Fruit fly (Drosophila melanogaster) whole organism, embryonic: ENCODE data around the gene Obp73a.
A peak's percentile ranks its signal among the peaks of the same experiment; 100 is the strongest.
"Not testable (repeated sequence)": the region's sequence is repeated elsewhere in the genome, so short reads cannot be mapped to it uniquely, and the experiment has no call there.

Experiments
- Abd-B ChIP-seq: fragments of 200-800 bp; sonication (Bioruptor generic); optimal IDR thresholded peaks from 2 replicates; lab custom pipeline; 2018; ENCODE audit warnings: missing biosample characterization, mild to moderate bottlenecking, missing genetic modification characterization, moderate library complexity
- CG10366 ChIP-seq: fragments of 200-800 bp; sonication (Bioruptor generic); IDR thresholded peaks from 2 replicates; pipeline ENCODE4 v1.3.6; 2022; ENCODE audit warnings: missing biosample characterization, missing genetic modification characterization
- CG11723 ChIP-seq: fragments of 200-800 bp; sonication (Bioruptor generic); optimal IDR thresholded peaks from 2 replicates; lab custom pipeline; 2017; ENCODE audit warnings: missing biosample characterization, mild to moderate bottlenecking, missing genetic modification characterization
- CG1233 ChIP-seq: fragments of 200-800 bp; sonication (Bioruptor generic); optimal IDR thresholded peaks from 4 replicates; lab custom pipeline; 2018; ENCODE audit warnings: missing biosample characterization, mild to moderate bottlenecking, missing genetic modification characterization
- CG12659 ChIP-seq: fragments of 200-800 bp; sonication (Bioruptor generic); optimal IDR thresholded peaks from 3 replicates; lab custom pipeline; 2017; ENCODE audit warnings: mild to moderate bottlenecking, missing biosample characterization, missing genetic modification reagents, missing genetic modification characterization
- CG14014 ChIP-seq: fragments of 200-800 bp; sonication (Bioruptor generic); IDR thresholded peaks from 2 replicates; pipeline ENCODE4 v1.3.6; 2022; ENCODE audit warnings: missing biosample characterization, missing genetic modification characterization
- CG15011 ChIP-seq: fragments of 200-800 bp; sonication (Bioruptor generic); optimal IDR thresholded peaks from 3 replicates; lab custom pipeline; 2018; ENCODE audit warnings: missing biosample characterization, mild to moderate bottlenecking, missing genetic modification characterization
- CG1602 ChIP-seq: fragments of 200-800 bp; sonication (Bioruptor generic); optimal IDR thresholded peaks from 3 replicates; lab custom pipeline; 2016; ENCODE audit warnings: missing biosample characterization, missing genetic modification characterization
- CG16863 ChIP-seq: fragments of 200-800 bp; sonication (Bioruptor generic); optimal IDR thresholded peaks from 3 replicates; lab custom pipeline; 2016; ENCODE audit warnings: missing biosample characterization, missing genetic modification characterization
- CG17359 ChIP-seq: fragments of 200-800 bp; sonication (Bioruptor generic); optimal IDR thresholded peaks from 3 replicates; lab custom pipeline; 2018; ENCODE audit warnings: missing biosample characterization, mild to moderate bottlenecking, missing genetic modification characterization, moderate library complexity
- CG18262 ChIP-seq: fragments of 200-800 bp; optimal IDR thresholded peaks from 3 replicates; lab custom pipeline; 2019; ENCODE audit warnings: missing biosample characterization, mild to moderate bottlenecking, missing genetic modification characterization, moderate library complexity
- CG31441 ChIP-seq: fragments of 200-800 bp; sonication (Bioruptor generic); IDR thresholded peaks from 2 replicates; pipeline ENCODE4 v1.3.6; 2022; ENCODE audit warnings: missing biosample characterization, missing genetic modification characterization
- CG33557 ChIP-seq: fragments of 200-800 bp; sonication (Bioruptor generic); optimal IDR thresholded peaks from 2 replicates; lab custom pipeline; 2019; ENCODE audit warnings: missing biosample characterization, mild to moderate bottlenecking, missing genetic modification characterization, moderate library complexity
- CG34224 ChIP-seq: fragments of 200-800 bp; sonication (Bioruptor generic); IDR thresholded peaks from 3 replicates; pipeline ENCODE4 v1.3.6; 2022; ENCODE audit warnings: missing biosample characterization, missing genetic modification characterization; ENCODE audit not compliant: partially characterized antibody
- CG3838 ChIP-seq: fragments of 200-800 bp; sonication (Bioruptor generic); optimal IDR thresholded peaks from 3 replicates; lab custom pipeline; 2016; ENCODE audit warnings: missing biosample characterization, missing genetic modification characterization
- CG3995 ChIP-seq: fragments of 200-800 bp; sonication (Bioruptor generic); optimal IDR thresholded peaks from 3 replicates; lab custom pipeline; 2016; ENCODE audit warnings: missing biosample characterization, missing genetic modification characterization
- CG4360 ChIP-seq: fragments of 200-800 bp; sonication (Bioruptor generic); IDR thresholded peaks from 2 replicates; pipeline ENCODE4 v1.3.6; 2022; ENCODE audit warnings: missing biosample characterization, missing genetic modification characterization
- CG4424 ChIP-seq: fragments of 200-800 bp; sonication (Bioruptor generic); optimal IDR thresholded peaks from 3 replicates; lab custom pipeline; 2016; ENCODE audit warnings: missing biosample characterization, missing genetic modification characterization
- CG6689 ChIP-seq: fragments of 200-800 bp; sonication (Bioruptor generic); IDR thresholded peaks from 2 replicates; pipeline ENCODE4 v1.3.6; 2022; ENCODE audit warnings: missing biosample characterization, missing genetic modification characterization
- CG6791 ChIP-seq: fragments of 200-800 bp; sonication (Bioruptor generic); IDR thresholded peaks from 3 replicates; pipeline ENCODE4 v1.3.6; 2022; ENCODE audit warnings: missing biosample characterization, missing genetic modification characterization; ENCODE audit not compliant: partially characterized antibody
- CG7556 ChIP-seq: fragments of 200-800 bp; sonication (Bioruptor generic); optimal IDR thresholded peaks from 2 replicates; lab custom pipeline; 2017; ENCODE audit warnings: missing biosample characterization, mild to moderate bottlenecking, missing genetic modification characterization
- CG8359 ChIP-seq: fragments of 200-800 bp; sonication (Bioruptor generic); optimal IDR thresholded peaks from 2 replicates; lab custom pipeline; 2017; ENCODE audit warnings: missing biosample characterization, mild to moderate bottlenecking, missing genetic modification characterization, borderline replicate concordance
- CG8924 ChIP-seq: fragments of 200-800 bp; optimal IDR thresholded peaks from 3 replicates; lab custom pipeline; 2019; ENCODE audit warnings: missing biosample characterization, mild to moderate bottlenecking, missing genetic modification characterization, moderate library complexity
- CTCF ChIP-seq: fragments of 200-800 bp; sonication (Bioruptor generic); optimal IDR thresholded peaks from 2 replicates; lab custom pipeline; 2017; ENCODE audit warnings: missing biosample characterization, mild to moderate bottlenecking, missing genetic modification characterization, moderate library complexity
- Ets65A ChIP-seq: fragments of 200-800 bp; sonication (Bioruptor generic); peaks from one replicate; lab custom pipeline; 2016; ENCODE audit warnings: missing biosample characterization, missing genetic modification characterization
- Fer1 ChIP-seq: fragments of 200-800 bp; sonication (Bioruptor generic); optimal IDR thresholded peaks from 2 replicates; lab custom pipeline; 2017; ENCODE audit warnings: missing biosample characterization, mild to moderate bottlenecking, missing genetic modification characterization
- Hsf ChIP-seq: fragments of 200-800 bp; sonication (Bioruptor generic); optimal IDR thresholded peaks from 3 replicates; lab custom pipeline; 2016; ENCODE audit warnings: missing biosample characterization, missing genetic modification characterization
- Jarid2 ChIP-seq: fragments of 200-800 bp; sonication (Bioruptor generic); optimal IDR thresholded peaks from 3 replicates; lab custom pipeline; 2017; ENCODE audit warnings: mild to moderate bottlenecking, missing biosample characterization, missing genetic modification reagents, missing genetic modification characterization
- Max ChIP-seq: fragments of 200-800 bp; sonication (Bioruptor generic); optimal IDR thresholded peaks from 2 replicates; lab custom pipeline; 2016; ENCODE audit warnings: missing biosample characterization, mild to moderate bottlenecking, missing genetic modification characterization
- Med ChIP-seq: fragments of 200-800 bp; sonication (Bioruptor generic); peaks from one replicate; lab custom pipeline; 2016; ENCODE audit warnings: missing biosample characterization, missing genetic modification characterization, mild to moderate bottlenecking, inconsistent platforms, moderate library complexity
- Sox102F ChIP-seq: fragments of 200-800 bp; sonication (Bioruptor generic); optimal IDR thresholded peaks from 2 replicates; lab custom pipeline; 2018; ENCODE audit warnings: missing biosample characterization, mild to moderate bottlenecking, missing genetic modification characterization, moderate library complexity
- Taf1 ChIP-seq: fragments of 200-800 bp; sonication (Bioruptor generic); IDR thresholded peaks from 2 replicates; pipeline ENCODE4 v1.3.6; 2022; ENCODE audit warnings: missing biosample characterization, missing genetic modification characterization
- br ChIP-seq: fragments of >200 bp; optimal IDR thresholded peaks from 2 replicates; lab custom pipeline; 2017
- chif ChIP-seq, 2 experiments: fragments of 200-800 bp; sonication (Bioruptor generic); optimal IDR thresholded peaks; 3 replicates each; lab custom pipeline; 2016; ENCODE audit warnings: missing biosample characterization in 2 of 2, missing genetic modification characterization in 2 of 2
- ci ChIP-seq: fragments of 200-800 bp; sonication (Bioruptor generic); IDR thresholded peaks from 3 replicates; pipeline ENCODE4 v1.3.6; 2022; ENCODE audit warnings: missing biosample characterization, missing genetic modification characterization
- dysf ChIP-seq: fragments of 200-800 bp; sonication (Bioruptor generic); IDR thresholded peaks from 3 replicates; pipeline ENCODE4 v1.3.6; 2022; ENCODE audit warnings: missing biosample characterization, missing genetic modification characterization
- gro ChIP-seq: fragments of 200-800 bp; sonication (Bioruptor generic); optimal IDR thresholded peaks from 2 replicates; lab custom pipeline; 2016; ENCODE audit warnings: missing biosample characterization, missing genetic modification characterization
- jigr1 ChIP-seq: fragments of 200-800 bp; sonication (Bioruptor generic); IDR thresholded peaks from 3 replicates; pipeline ENCODE4 v1.3.6; 2022; ENCODE audit warnings: missing biosample characterization, missing genetic modification characterization
- kah ChIP-seq: fragments of 200-800 bp; sonication (Bioruptor generic); optimal IDR thresholded peaks from 2 replicates; lab custom pipeline; 2018; ENCODE audit warnings: missing biosample characterization, mild to moderate bottlenecking, missing genetic modification characterization
- nau ChIP-seq: fragments of 200-800 bp; sonication (Bioruptor generic); optimal IDR thresholded peaks from 3 replicates; lab custom pipeline; 2017; ENCODE audit warnings: missing biosample characterization, mild to moderate bottlenecking, missing genetic modification characterization, missing genetic modification reagents
- nerfin-2 ChIP-seq: fragments of 200-800 bp; sonication (Bioruptor generic); IDR thresholded peaks from 2 replicates; pipeline ENCODE4 v1.3.6; 2022; ENCODE audit warnings: missing biosample characterization, missing genetic modification characterization; ENCODE audit not compliant: partially characterized antibody
- oc ChIP-seq: fragments of 200-800 bp; sonication (Bioruptor generic); optimal IDR thresholded peaks from 2 replicates; lab custom pipeline; 2018; ENCODE audit warnings: missing biosample characterization, mild to moderate bottlenecking, missing genetic modification characterization, moderate library complexity
- pros ChIP-seq: fragments of 200-800 bp; sonication (Bioruptor generic); optimal IDR thresholded peaks from 3 replicates; lab custom pipeline; 2019; ENCODE audit warnings: missing biosample characterization, mild to moderate bottlenecking, missing genetic modification characterization, moderate library complexity
- psq ChIP-seq: fragments of 200-800 bp; sonication (Bioruptor generic); optimal IDR thresholded peaks from 2 replicates; lab custom pipeline; 2017; ENCODE audit warnings: missing biosample characterization, missing genetic modification characterization
- ro ChIP-seq: fragments of 200-800 bp; sonication (Bioruptor generic); IDR thresholded peaks from 2 replicates; pipeline ENCODE4 v1.3.6; 2022; ENCODE audit warnings: missing biosample characterization, missing genetic modification characterization
- row ChIP-seq: fragments of 200-800 bp; sonication (Bioruptor generic); IDR thresholded peaks from 3 replicates; pipeline ENCODE4 v1.3.6; 2022; ENCODE audit warnings: missing biosample characterization, missing genetic modification characterization
- tgo ChIP-seq: fragments of 200-800 bp; sonication (Bioruptor generic); IDR thresholded peaks from 3 replicates; pipeline ENCODE4 v1.3.6; 2022; ENCODE audit warnings: missing biosample characterization, missing genetic modification characterization
- wor ChIP-seq: fragments of 200-800 bp; sonication (Bioruptor generic); IDR thresholded peaks from 2 replicates; pipeline ENCODE4 v1.3.6; 2022; ENCODE audit warnings: missing biosample characterization, missing genetic modification characterization

Gene Obp73a

dm6 chr3L:16941319-16941718 lies 2.8 kb upstream of the Obp73a start (continued):
- TF ChIP-seq nerfin-2 (GFP tag; lab: Robert Waterston, UW) (no peak), CG7556 (peak; percentile 28), CG33557 (peak; percentile 21), CG18262 (peak; percentile 29), Ets65A (peak; percentile 91), CG1602 (GFP tag; lab: Kevin White, UChicago) (peak; percentile 1), wor (GFP tag; lab: Robert Waterston, UW) (0 out of 2 replicates have a peak, but pooled peaks have one; percentile 20), CG10366 (GFP tag; lab: Robert Waterston, UW) (0 out of 2 replicates have a peak, but pooled peaks have one; percentile 26), Hsf (GFP tag; lab: Kevin White, UChicago) (peak; percentile 15), Sox102F (GFP tag; lab: Kevin White, UChicago) (peak; percentile 3), row (GFP tag; lab: Robert Waterston, UW) (peak; percentile 60), dysf (0 out of 3 replicates have a peak, but pooled peaks have one; percentile 34)

dm6 chr3L:16954522-16954921 lies 10.4 kb downstream of the Obp73a start, which contains the start of gene Ogdh:
Ogdh (plus strand) TSS chr3L:16954822.
- not testable (repeated sequence) for TF ChIP-seq CG3995; jigr1; Taf1 (GFP tag; lab: Robert Waterston, UW)

dm6 chr3L:16955219-16956002 lies 11.2 kb downstream of the Obp73a start:
- peak; percentile 93 for TF ChIP-seq Med (GFP tag; lab: Kevin White, UChicago)
- no peak; the same call in 1 of the 2 replicates for TF ChIP-seq CG14014 (GFP tag; lab: Robert Waterston, UW)
- TF ChIP-seq Jarid2 (GFP tag; lab: Kevin White, UChicago): no peak
- peak; percentile 14 for TF ChIP-seq oc (tag; lab: Kevin White, UChicago)
- peak; percentile 10 for TF ChIP-seq CG17359 (tag; lab: Kevin White, UChicago)
- TF ChIP-seq CG34224 (GFP tag; lab: Robert Waterston, UW): peak; percentile 91
- peak; percentile 91 for TF ChIP-seq CG6791 (GFP tag; lab: Robert Waterston, UW)
- TF ChIP-seq br (lab: Kevin White, UChicago): no peak
- peak; percentile 33; the same call in 1 of the 3 replicates for TF ChIP-seq ci (GFP tag; lab: Robert Waterston, UW)
- TF ChIP-seq CG31441 (GFP tag; lab: Robert Waterston, UW): 0 out of 2 replicates have a peak, but pooled peaks have one; percentile 11
- no peak for TF ChIP-seq tgo
- peak in 1 of 2 experiments; percentile 14 for TF ChIP-seq chif (GFP tag; optimal IDR thresholded peaks at IDR 0.05; lab: Kevin White, UChicago)
- no peak for TF ChIP-seq nau (GFP tag; lab: Kevin White, UChicago)
- no peak for TF ChIP-seq Max (GFP tag; lab: Kevin White, UChicago)
- TF ChIP-seq ro (GFP tag; lab: Robert Waterston, UW): no peak
- TF ChIP-seq CG8924 (tag; lab: Kevin White, UChicago): no peak
- TF ChIP-seq CG6689 (GFP tag; lab: Robert Waterston, UW): no peak
- peak; percentile 14 for TF ChIP-seq CG16863 (GFP tag; lab: Kevin White, UChicago)
- peak; percentile 98 for TF ChIP-seq CTCF
- peak; percentile 25 for TF ChIP-seq Fer1 (GFP tag; lab: Kevin White, UChicago)
- TF ChIP-seq CG11723 (GFP tag; lab: Kevin White, UChicago): no peak
- TF ChIP-seq CG4424 (GFP tag; lab: Kevin White, UChicago): no peak
- no peak for TF ChIP-seq CG4360 (GFP tag; lab: Robert Waterston, UW)
- no peak for TF ChIP-seq CG1233 (GFP tag; lab: Kevin White, UChicago)
- no peak for TF ChIP-seq Abd-B
- no peak for TF ChIP-seq pros (GFP tag; lab: Kevin White, UChicago)
- TF ChIP-seq kah (GFP tag; lab: Kevin White, UChicago): no peak
- no peak for TF ChIP-seq CG8359
- no peak for TF ChIP-seq psq (GFP tag; lab: Kevin White, UChicago)
- no peak for TF ChIP-seq CG15011
- no peak for TF ChIP-seq CG3838
- peak; percentile 81 for TF ChIP-seq CG12659 (GFP tag; lab: Kevin White, UChicago)
- peak; percentile 51 for TF ChIP-seq gro (GFP tag; lab: Kevin White, UChicago)
